Worm (Caenorhabditis elegans): Measurements from ENCODE around the gene K02E2.11.

ce11 chrV:20338870-20339269 is 44.2 kb upstream of the K02E2.11 start:
- TF ChIP-seq nhr-28 (tag; optimal IDR thresholded peaks at IDR 0.05) = no peak
- no peak for TF ChIP-seq lir-3 (tag; optimal IDR thresholded peaks at IDR 0.05; ENCODE audit: poor library complexity)
- TF ChIP-seq unc-86 (tag; optimal IDR thresholded peaks at IDR 0.05) = no peak
- no peak for TF ChIP-seq isw-1 (GFP tag; IDR thresholded peaks at IDR 0.05)
- no peak for TF ChIP-seq ceh-88 (GFP tag; IDR thresholded peaks at IDR 0.05)
- TF ChIP-seq fos-1 (tag; optimal IDR thresholded peaks at IDR 0.05) = no peak
- TF ChIP-seq ama-1 (optimal IDR thresholded peaks at IDR 0.05) = no peak
- TF ChIP-seq jun-1 (tag; optimal IDR thresholded peaks at IDR 0.05) = no peak
- no peak for TF ChIP-seq egl-27 (tag; optimal IDR thresholded peaks at IDR 0.05)
- TF ChIP-seq irx-1 (tag; optimal IDR thresholded peaks at IDR 0.05) = peak; percentile 23
- TF ChIP-seq nhr-47 (tag; optimal IDR thresholded peaks at IDR 0.05) = no peak
- no peak for TF ChIP-seq tbx-2 (tag; optimal IDR thresholded peaks at IDR 0.05)
- TF ChIP-seq elt-3 (tag; optimal IDR thresholded peaks at IDR 0.05) = no peak
- no peak for TF ChIP-seq vab-15 (tag; optimal IDR thresholded peaks at IDR 0.05)
